Fruit fly (Drosophila melanogaster): ENCODE measurements around the gene CG14971.

DNA sequence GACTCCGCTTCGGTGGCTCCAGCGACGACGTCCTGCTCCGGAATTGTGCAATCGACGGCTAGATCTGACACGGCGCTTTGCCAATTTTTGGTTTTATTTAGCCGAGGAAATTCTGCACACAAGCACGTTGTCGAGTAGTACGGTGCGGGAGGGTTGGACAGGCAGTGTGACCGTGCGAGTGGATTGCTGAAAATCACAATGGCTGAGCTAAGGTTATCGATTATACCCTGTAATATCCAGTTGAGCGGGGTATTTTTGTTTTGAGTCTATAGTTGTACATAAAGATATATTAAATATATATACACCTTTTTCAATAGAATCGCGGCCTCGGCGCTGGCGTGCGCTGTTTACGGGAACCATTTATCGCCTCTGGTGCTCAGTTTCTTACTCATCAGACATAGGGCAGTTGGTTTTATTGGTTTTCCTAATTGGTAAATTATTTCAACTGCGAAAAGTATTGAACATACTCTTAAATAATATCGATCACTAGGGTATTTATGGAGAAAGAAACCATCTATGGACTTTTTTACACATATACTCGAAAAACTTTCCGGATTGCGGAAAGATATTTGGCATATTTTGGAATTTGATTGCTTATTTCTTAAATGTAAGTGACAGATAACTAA lies 10.6 kb downstream of the CG14971 start, which contains the start of gene eIF5B:
- TF ChIP-seq pad (GFP tag; optimal IDR thresholded peaks at IDR 0.05) (peak; percentile 16), tj (GFP tag; optimal IDR thresholded peaks at IDR 0.05) (peak; percentile 49), bab1 (GFP tag; optimal IDR thresholded peaks at IDR 0.05) (peak; percentile 70)
